Worm (Caenorhabditis elegans) whole organism, late embryonic: ENCODE results near the gene srbc-38.

Experiments
- F13H6.1 ChIP-seq: sonication (generic microtip); optimal IDR thresholded peaks from 2 replicates; lab custom pipeline; 2016; ENCODE audit warnings: missing genetic modification characterization, missing compliant biosample characterization
- K09A11.1 ChIP-seq: sonication (generic microtip); optimal IDR thresholded peaks from 2 replicates; lab custom pipeline; 2017; ENCODE audit warnings: antibody characterized with exemption, mild to moderate bottlenecking, missing genetic modification characterization, missing compliant biosample characterization; ENCODE audit not compliant: insufficient read depth
- Y22D7AL.16 ChIP-seq: sonication (generic microtip); optimal IDR thresholded peaks from 2 replicates; lab custom pipeline; 2016; ENCODE audit warnings: missing genetic modification characterization, missing compliant biosample characterization
- ceh-14 ChIP-seq: sonication (generic microtip); optimal IDR thresholded peaks from 2 replicates; lab custom pipeline; 2016; ENCODE audit warnings: missing genotype, missing genetic modification characterization, missing compliant biosample characterization
- ceh-19 ChIP-seq: fragments of 200-800 bp; sonication (Bioruptor generic); optimal IDR thresholded peaks from 2 replicates; lab custom pipeline; 2018; ENCODE audit warnings: mild to moderate bottlenecking, missing genetic modification characterization, missing compliant biosample characterization
- ceh-30 ChIP-seq: fragments of 150-350 bp; optimal IDR thresholded peaks from 2 replicates; lab custom pipeline; 2014; ENCODE audit warnings: missing biosample characterization, missing genetic modification characterization
- ceh-31 ChIP-seq: sonication (generic microtip); optimal IDR thresholded peaks from 2 replicates; lab custom pipeline; 2016; ENCODE audit warnings: missing genetic modification characterization, missing compliant biosample characterization
- ceh-34 ChIP-seq: sonication (generic microtip); optimal IDR thresholded peaks from 2 replicates; lab custom pipeline; 2016; ENCODE audit warnings: mild to moderate bottlenecking, missing genetic modification characterization, missing compliant biosample characterization
- ceh-45 ChIP-seq: fragments of 200-800 bp; sonication (Bioruptor generic); IDR thresholded peaks from 2 replicates; pipeline ENCODE4 v1.3.6; 2022; ENCODE audit warnings: missing genetic modification reagents, missing genetic modification characterization, missing compliant biosample characterization
- che-1 ChIP-seq: sonication (generic microtip); optimal IDR thresholded peaks from 2 replicates; lab custom pipeline; 2016; ENCODE audit warnings: mild to moderate bottlenecking, missing genetic modification characterization, missing compliant biosample characterization
- dmd-4 ChIP-seq: sonication (generic microtip); optimal IDR thresholded peaks from 2 replicates; lab custom pipeline; 2016; ENCODE audit warnings: borderline replicate concordance, missing genetic modification characterization, missing compliant biosample characterization
- elt-2 ChIP-seq: sonication (generic microtip); optimal IDR thresholded peaks from 2 replicates; lab custom pipeline; 2016; ENCODE audit warnings: missing genetic modification reagents, missing genetic modification characterization, missing compliant biosample characterization
- ets-4 ChIP-seq: sonication (generic microtip); optimal IDR thresholded peaks from 2 replicates; lab custom pipeline; 2016; ENCODE audit warnings: missing genetic modification characterization, missing compliant biosample characterization
- fkh-10 ChIP-seq: fragments of 150-350 bp; optimal IDR thresholded peaks from 2 replicates; lab custom pipeline; 2014; ENCODE audit warnings: missing biosample characterization, missing genetic modification reagents, missing genetic modification characterization
- fkh-6 ChIP-seq: sonication (generic microtip); optimal IDR thresholded peaks from 2 replicates; lab custom pipeline; 2016; ENCODE audit warnings: missing genetic modification characterization, missing compliant biosample characterization
- hlh-13 ChIP-seq: fragments of 200-800 bp; sonication (Bioruptor generic); optimal IDR thresholded peaks from 2 replicates; lab custom pipeline; 2018; ENCODE audit warnings: mild to moderate bottlenecking, missing genetic modification characterization, missing compliant biosample characterization
- hlh-15 ChIP-seq: sonication (generic microtip); optimal IDR thresholded peaks from 2 replicates; lab custom pipeline; 2016; ENCODE audit warnings: missing genetic modification characterization, missing compliant biosample characterization
- hlh-30 ChIP-seq: sonication (generic microtip); optimal IDR thresholded peaks from 2 replicates; lab custom pipeline; 2017; ENCODE audit warnings: antibody characterized with exemption, missing genetic modification characterization, missing compliant biosample characterization; ENCODE audit not compliant: insufficient read depth
- hlh-6 ChIP-seq: sonication (generic microtip); optimal IDR thresholded peaks from 2 replicates; lab custom pipeline; 2016; ENCODE audit warnings: missing genotype, missing genetic modification characterization, missing compliant biosample characterization
- lin-11 ChIP-seq: fragments of 200-800 bp; sonication (Bioruptor generic); optimal IDR thresholded peaks from 2 replicates; lab custom pipeline; 2018; ENCODE audit warnings: mild to moderate bottlenecking, missing genetic modification characterization, missing compliant biosample characterization
- npax-4 ChIP-seq: sonication (generic microtip); optimal IDR thresholded peaks from 2 replicates; lab custom pipeline; 2016; ENCODE audit warnings: missing genetic modification characterization, missing compliant biosample characterization
- pag-3 ChIP-seq: sonication (generic microtip); optimal IDR thresholded peaks from 2 replicates; lab custom pipeline; 2016; ENCODE audit warnings: missing compliant biosample characterization, missing genetic modification characterization, borderline replicate concordance
- pha-2 ChIP-seq: sonication (generic microtip); optimal IDR thresholded peaks from 2 replicates; lab custom pipeline; 2017; ENCODE audit warnings: mild to moderate bottlenecking, missing genetic modification characterization, missing compliant biosample characterization
- pqm-1 ChIP-seq: sonication (generic microtip); optimal IDR thresholded peaks from 2 replicates; lab custom pipeline; 2016; ENCODE audit warnings: missing genetic modification characterization, missing compliant biosample characterization
- pros-1 ChIP-seq: fragments of 150-350 bp; optimal IDR thresholded peaks from 2 replicates; lab custom pipeline; 2014; ENCODE audit warnings: missing biosample characterization, missing genetic modification reagents, missing genetic modification characterization
- rnt-1 ChIP-seq: sonication (generic microtip); optimal IDR thresholded peaks from 2 replicates; lab custom pipeline; 2016; ENCODE audit warnings: missing genetic modification characterization, missing compliant biosample characterization
- sdc-2 ChIP-seq: sonication (generic microtip); optimal IDR thresholded peaks from 2 replicates; lab custom pipeline; 2016; ENCODE audit warnings: missing genotype, missing genetic modification characterization, missing compliant biosample characterization
- sox-4 ChIP-seq: sonication (generic microtip); optimal IDR thresholded peaks from 2 replicates; lab custom pipeline; 2017; ENCODE audit warnings: mild to moderate bottlenecking, missing genetic modification characterization, inconsistent platforms, missing compliant biosample characterization
- tbx-2 ChIP-seq: sonication (generic microtip); optimal IDR thresholded peaks from 2 replicates; lab custom pipeline; 2016; ENCODE audit warnings: missing genetic modification characterization, missing compliant biosample characterization
- tbx-7 ChIP-seq: sonication (generic microtip); optimal IDR thresholded peaks from 2 replicates; lab custom pipeline; 2016; ENCODE audit warnings: missing genotype, missing genetic modification characterization, missing compliant biosample characterization
- ttx-3 ChIP-seq: sonication (generic microtip); optimal IDR thresholded peaks from 2 replicates; lab custom pipeline; 2016; ENCODE audit warnings: missing genetic modification reagents, missing genetic modification characterization, missing compliant biosample characterization
- unc-3 ChIP-seq, 2 experiments: fragments of 200-800 bp in 1 of 2; sonication (Bioruptor generic) in 1 of 2; sonication (generic microtip) in 1 of 2; conservative IDR thresholded peaks in 1 of 2; optimal IDR thresholded peaks in 1 of 2; 2 replicates each; pipeline versions ENCODE4 v1.3.6 to Lab custom; 2016 to 2022; ENCODE audit warnings: missing compliant biosample characterization in 2 of 2, missing genetic modification characterization in 2 of 2, missing genetic modification reagents in 1 of 2
- unc-55 ChIP-seq: sonication (generic microtip); optimal IDR thresholded peaks from 2 replicates; lab custom pipeline; 2017; ENCODE audit warnings: missing biosample characterization, missing genetic modification reagents, missing genetic modification characterization
- unc-86 ChIP-seq: sonication (generic microtip); optimal IDR thresholded peaks from 2 replicates; lab custom pipeline; 2016; ENCODE audit warnings: missing genetic modification characterization, missing compliant biosample characterization
- zip-5 ChIP-seq: sonication (generic microtip); optimal IDR thresholded peaks from 2 replicates; lab custom pipeline; 2016; ENCODE audit warnings: missing genetic modification characterization, missing compliant biosample characterization

The srbc-38 gene

DNA sequence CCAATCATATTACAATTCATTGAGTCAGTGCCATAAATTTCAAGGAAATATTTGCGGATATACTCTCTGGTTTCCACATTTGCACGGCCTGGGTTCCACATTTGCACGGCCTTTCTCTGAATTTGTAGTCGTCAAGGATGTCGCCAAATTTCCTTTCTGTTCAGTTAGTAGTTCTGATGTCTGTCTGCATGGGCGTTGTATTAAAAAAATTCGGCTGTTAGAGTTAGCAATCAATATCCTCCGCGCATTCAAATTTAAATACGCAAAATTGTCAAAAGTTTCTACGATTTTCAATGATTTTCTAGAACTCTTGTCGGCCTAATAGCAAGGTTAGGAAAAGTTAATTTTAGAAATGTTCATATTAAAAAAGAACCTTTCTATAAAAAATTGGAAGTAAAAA is 11.1 kb upstream of the srbc-38 start, which contains the start of gene srj-52:
srj-52 (minus strand) TSS at position 101 of the 400 bp plus-strand sequence.
- TF ChIP-seq lin-11 (tag; lab: Kevin White, UChicago) (no peak), zip-5 (tag; lab: Kevin White, UChicago) (no peak), ceh-14 (no peak), ceh-45 (GFP tag; lab: Robert Waterston, UW) (no peak), pag-3 (no peak), hlh-13 (GFP tag; lab: Kevin White, UChicago) (no peak), fkh-10 (GFP tag; lab: Kevin White, UChicago) (no peak), ets-4 (tag; lab: Kevin White, UChicago) (no peak), ceh-30 (no peak)

ce11 chrV:699051-699450 is 8.0 kb upstream of the srbc-38 start:
- no peak for TF ChIP-seq ttx-3 (tag; lab: Kevin White, UChicago)
- TF ChIP-seq unc-86 (tag; lab: Kevin White, UChicago) = no peak
- TF ChIP-seq ceh-19 = no peak
- TF ChIP-seq pqm-1 = no peak
- TF ChIP-seq pha-2 (tag; lab: Kevin White, UChicago) = no peak
- no peak for TF ChIP-seq ceh-30
- TF ChIP-seq tbx-2 = no peak
- no peak for TF ChIP-seq Y22D7AL.16 (tag; lab: Kevin White, UChicago)
- no peak for TF ChIP-seq che-1 (tag; lab: Kevin White, UChicago)
- no peak for TF ChIP-seq ceh-34
- no peak for TF ChIP-seq hlh-6
- no peak for TF ChIP-seq npax-4 (tag; lab: Kevin White, UChicago)

ce11 chrV:699489-700129 is 7.4 kb upstream of the srbc-38 start, which contains the start of the genes ugt-29 and srx-5:
Gene ugt-29, minus strand, starts transcription at chrV:699589.
Gene srx-5, plus strand, starts transcription at chrV:700079.
- no peak for TF ChIP-seq F13H6.1
- no peak for TF ChIP-seq fkh-6 (tag; lab: Kevin White, UChicago)
- TF ChIP-seq Y22D7AL.16 (tag; lab: Kevin White, UChicago) = no peak
- no peak for TF ChIP-seq unc-55 (GFP tag; lab: Kevin White, UChicago)
- TF ChIP-seq tbx-2 = no peak
- no peak for TF ChIP-seq ceh-31
- TF ChIP-seq unc-86 (tag; lab: Kevin White, UChicago) = no peak

DNA sequence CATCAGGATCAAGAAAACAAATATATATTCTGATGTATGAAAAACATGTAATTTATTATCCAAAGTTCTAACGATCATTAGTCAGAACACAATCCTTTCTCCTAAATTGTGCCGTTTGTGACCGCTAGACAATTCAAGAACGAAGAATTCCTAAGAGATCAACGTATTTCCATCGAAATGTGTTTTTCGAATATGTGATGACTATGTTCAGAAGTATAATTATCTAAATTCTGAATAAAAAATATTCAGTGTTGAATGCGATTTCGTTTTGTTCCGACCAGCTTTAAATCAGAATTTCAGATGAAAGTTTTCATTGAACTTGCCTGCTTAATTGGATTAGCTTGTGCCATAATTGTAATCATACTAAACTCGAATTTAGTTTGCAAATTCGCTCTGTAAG is 4.8 kb upstream of the srbc-38 start, which contains the start of gene srbc-37:
srbc-37 (plus strand) TSS at position 301 of the 400 bp plus-strand sequence.
- TF ChIP-seq ceh-30 (no peak), unc-55 (GFP tag; lab: Kevin White, UChicago) (no peak), rnt-1 (no peak), K09A11.1 (tag; lab: Kevin White, UChicago) (no peak), tbx-7 (no peak), sdc-2 (tag; lab: Kevin White, UChicago) (no peak), pha-2 (tag; lab: Kevin White, UChicago) (no peak), dmd-4 (no peak), che-1 (tag; lab: Kevin White, UChicago) (no peak), hlh-30 (no peak), pag-3 (no peak), hlh-15 (tag; lab: Kevin White, UChicago) (no peak), elt-2 (tag; lab: Kevin White, UChicago) (no peak), hlh-6 (no peak), zip-5 (tag; lab: Kevin White, UChicago) (no peak), pros-1 (tag; lab: Kevin White, UChicago) (no peak), sox-4 (no peak), Y22D7AL.16 (tag; lab: Kevin White, UChicago) (no peak), unc-3 (GFP tag; conservative IDR thresholded peaks at IDR 0.05; lab: Robert Waterston, UW) (no peak), unc-3 (tag; optimal IDR thresholded peaks at IDR 0.05; lab: Kevin White, UChicago) (no peak)
